Fruit fly (Drosophila melanogaster): ENCODE data around the gene Ssk.

Ssk gene

dm6 chr3L:20231369-20231768, 43.0 kb downstream of the Ssk start, which contains the start of gene CG13813:
CG13813 (plus strand) TSS chr3L:20231669.
- TF ChIP-seq dl (GFP tag; optimal IDR thresholded peaks at IDR 0.05; ENCODE audit: insufficient read depth in 1 of 2, partially characterized antibody in 2 of 2) (no peak), rgr (GFP tag; optimal IDR thresholded peaks at IDR 0.05) (no peak), Jra (GFP tag; optimal IDR thresholded peaks at IDR 0.05) (no peak), CG9705 (GFP tag; optimal IDR thresholded peaks at IDR 0.05) (no peak), tai (GFP tag; optimal IDR thresholded peaks at IDR 0.05) (no peak)

- peak; percentile 96 for TF ChIP-seq Dfd (GFP tag; optimal IDR thresholded peaks at IDR 0.05)
- no peak for TF ChIP-seq sage (GFP tag; optimal IDR thresholded peaks at IDR 0.05)
Measured at dm6 chr3L:20237167-20237566, 48.8 kb downstream of the Ssk start.

Measured in whole organism, wandering third instar larva.